Worm (Caenorhabditis elegans) whole organism, L4 larva: Measurements from ENCODE around the gene irg-4.

Experiments used
- F37D6.2 ChIP-seq: sonication (generic microtip); optimal IDR thresholded peaks from 2 replicates; lab custom pipeline; 2016; ENCODE audit warnings: mild to moderate bottlenecking, missing genetic modification characterization, missing compliant biosample characterization
- R02D3.7 ChIP-seq: fragments of 150-350 bp; sonication (generic microtip); optimal IDR thresholded peaks from 3 replicates; lab custom pipeline; 2014; ENCODE audit warnings: missing biosample characterization, missing genetic modification characterization
- T26A8.4 ChIP-seq: fragments of 200-800 bp; sonication (Bioruptor generic); IDR thresholded peaks from 2 replicates; pipeline ENCODE4 v1.3.6; 2022; ENCODE audit warnings: missing genetic modification characterization, missing compliant biosample characterization
- aha-1 ChIP-seq: fragments of 150-350 bp; peaks from one replicate; lab custom pipeline; 2014; ENCODE audit warnings: missing biosample characterization, missing genetic modification characterization
- ama-1 ChIP-seq: fragments of 150-350 bp; optimal IDR thresholded peaks from 2 replicates; lab custom pipeline; 2014; ENCODE audit warnings: inconsistent platforms, mixed read lengths
- ceh-62 ChIP-seq: sonication (generic microtip); optimal IDR thresholded peaks from 2 replicates; lab custom pipeline; 2017; ENCODE audit warnings: missing biosample characterization, missing genetic modification characterization
- ces-1 ChIP-seq: fragments of 150-350 bp; sonication (generic microtip); optimal IDR thresholded peaks from 4 replicates; lab custom pipeline; 2014; ENCODE audit warnings: missing biosample characterization, missing genetic modification reagents, missing genetic modification characterization
- daf-12 ChIP-seq: fragments of 150-350 bp; optimal IDR thresholded peaks from 2 replicates; lab custom pipeline; 2014; ENCODE audit warnings: missing biosample characterization, missing genetic modification reagents, missing genetic modification characterization
- dmd-6 ChIP-seq: fragments of 200-800 bp; sonication (Bioruptor generic); IDR thresholded peaks from 2 replicates; pipeline ENCODE4 v1.3.6; 2022; ENCODE audit warnings: missing genetic modification reagents, missing genetic modification characterization, missing compliant biosample characterization
- dmd-8 ChIP-seq: fragments of 200-800 bp; sonication (Bioruptor generic); IDR thresholded peaks from 2 replicates; pipeline ENCODE4 v1.3.6; 2022; ENCODE audit warnings: missing genetic modification characterization, missing compliant biosample characterization
- duxl-1 ChIP-seq: sonication (generic microtip); optimal IDR thresholded peaks from 2 replicates; lab custom pipeline; 2016; ENCODE audit warnings: mild to moderate bottlenecking, missing genetic modification characterization, moderate library complexity, missing compliant biosample characterization; ENCODE audit not compliant: poor library complexity
- egl-43 ChIP-seq: fragments of 200-800 bp; sonication (Bioruptor generic); IDR thresholded peaks from 2 replicates; pipeline ENCODE4 v1.3.6; 2022; ENCODE audit warnings: missing genetic modification reagents, missing genetic modification characterization, missing compliant biosample characterization
- fkh-10 ChIP-seq: fragments of 150-350 bp; optimal IDR thresholded peaks from 2 replicates; lab custom pipeline; 2014; ENCODE audit warnings: missing biosample characterization, missing genetic modification reagents, missing genetic modification characterization
- fos-1 ChIP-seq: fragments of 150-350 bp; optimal IDR thresholded peaks from 2 replicates; lab custom pipeline; 2014; ENCODE audit warnings: missing biosample characterization, missing genetic modification characterization
- hif-1 ChIP-seq, 2 experiments: sonication (generic microtip); optimal IDR thresholded peaks; 2 replicates each; lab custom pipeline; 2016 to 2017; ENCODE audit warnings: missing compliant biosample characterization in 2 of 2, missing genetic modification characterization in 2 of 2, missing genetic modification reagents in 2 of 2, missing genotype in 2 of 2, mild to moderate bottlenecking in 1 of 2
- hlh-11 ChIP-seq: fragments of 200-800 bp; sonication (Bioruptor generic); optimal IDR thresholded peaks from 2 replicates; lab custom pipeline; 2018; ENCODE audit warnings: mild to moderate bottlenecking, missing genetic modification characterization, missing compliant biosample characterization
- hlh-30 ChIP-seq: sonication (generic microtip); optimal IDR thresholded peaks from 2 replicates; lab custom pipeline; 2017; ENCODE audit warnings: antibody characterized with exemption, mild to moderate bottlenecking, missing genetic modification characterization, missing compliant biosample characterization; ENCODE audit not compliant: insufficient read depth
- hmg-1.1 ChIP-seq: fragments of 200-800 bp; sonication (Bioruptor generic); IDR thresholded peaks from 2 replicates; pipeline ENCODE4 v1.3.6; 2022; ENCODE audit warnings: missing genetic modification reagents, missing genetic modification characterization, missing compliant biosample characterization
- lin-13 ChIP-seq: fragments of 150-350 bp; optimal IDR thresholded peaks from 2 replicates; lab custom pipeline; 2014; ENCODE audit warnings: missing biosample characterization, missing genetic modification reagents, missing genetic modification characterization
- lin-38 ChIP-seq: fragments of 200-800 bp; sonication (Bioruptor generic); IDR thresholded peaks from 2 replicates; pipeline ENCODE4 v1.3.6; 2022; ENCODE audit warnings: missing genetic modification reagents, missing genetic modification characterization, missing compliant biosample characterization
- lir-3 ChIP-seq: sonication (generic microtip); optimal IDR thresholded peaks from 2 replicates; lab custom pipeline; 2016; ENCODE audit warnings: mild to moderate bottlenecking, missing genetic modification characterization, missing compliant biosample characterization
- mdt-29 ChIP-seq: fragments of 200-800 bp; sonication (Bioruptor generic); IDR thresholded peaks from 2 replicates; pipeline ENCODE4 v1.3.6; 2022; ENCODE audit warnings: missing genetic modification reagents, missing genetic modification characterization, missing compliant biosample characterization
- mes-2 ChIP-seq: sonication (generic microtip); optimal IDR thresholded peaks from 2 replicates; lab custom pipeline; 2016; ENCODE audit warnings: missing genotype, mild to moderate bottlenecking, missing genetic modification characterization, missing compliant biosample characterization; ENCODE audit not compliant: poor library complexity, severe bottlenecking
- mxl-3 ChIP-seq: fragments of 200-800 bp; sonication (Bioruptor generic); optimal IDR thresholded peaks from 2 replicates; lab custom pipeline; 2018; ENCODE audit warnings: mild to moderate bottlenecking, missing genetic modification characterization, missing compliant biosample characterization
- nhr-237 ChIP-seq: sonication (generic microtip); optimal IDR thresholded peaks from 2 replicates; lab custom pipeline; 2017; ENCODE audit warnings: missing biosample characterization, missing genetic modification characterization
- nhr-25 ChIP-seq: sonication (generic microtip); optimal IDR thresholded peaks from 2 replicates; lab custom pipeline; 2017; ENCODE audit warnings: missing genetic modification characterization, mild to moderate bottlenecking, missing compliant biosample characterization, antibody characterized with exemption, moderate library complexity, borderline replicate concordance; ENCODE audit not compliant: insufficient read depth
- nhr-28 ChIP-seq: fragments of 150-350 bp; optimal IDR thresholded peaks from 2 replicates; lab custom pipeline; 2014; ENCODE audit warnings: missing biosample characterization, missing genetic modification characterization
- nhr-41 ChIP-seq: fragments of 200-800 bp; sonication (Bioruptor generic); IDR thresholded peaks from 2 replicates; pipeline ENCODE4 v1.3.6; 2022; ENCODE audit warnings: missing genetic modification reagents, missing genetic modification characterization, missing compliant biosample characterization
- nhr-48 ChIP-seq: sonication (generic microtip); optimal IDR thresholded peaks from 2 replicates; lab custom pipeline; 2016; ENCODE audit warnings: mild to moderate bottlenecking, missing genetic modification characterization, missing compliant biosample characterization
- nhr-76 ChIP-seq: fragments of 150-350 bp; optimal IDR thresholded peaks from 2 replicates; lab custom pipeline; 2014; ENCODE audit warnings: missing biosample characterization, missing genetic modification characterization
- pha-4 ChIP-seq, 2 experiments: fragments of 150-350 bp in 1 of 2; fragments of 200-800 bp in 1 of 2; sonication (Bioruptor generic) in 1 of 2; IDR thresholded peaks in 1 of 2; optimal IDR thresholded peaks in 1 of 2; 2 replicates each; pipeline versions ENCODE4 v1.3.6 to Lab custom; 2014 to 2022; ENCODE audit warnings: missing genetic modification characterization in 2 of 2, missing genetic modification reagents in 2 of 2, missing biosample characterization in 1 of 2, missing compliant biosample characterization in 1 of 2
- rbr-2 ChIP-seq: sonication (generic microtip); optimal IDR thresholded peaks from 2 replicates; lab custom pipeline; 2016; ENCODE audit warnings: missing genotype, missing genetic modification characterization, missing compliant biosample characterization
- saeg-2 ChIP-seq: fragments of 200-800 bp; sonication (Bioruptor generic); IDR thresholded peaks from 2 replicates; pipeline ENCODE4 v1.3.6; 2022; ENCODE audit warnings: missing genetic modification reagents, missing genetic modification characterization, missing compliant biosample characterization
- set-16 ChIP-seq: fragments of 200-800 bp; sonication (Bioruptor generic); IDR thresholded peaks from 2 replicates; pipeline ENCODE4 v1.3.6; 2022; ENCODE audit warnings: missing genetic modification reagents, missing genetic modification characterization, missing compliant biosample characterization
- snpc-4 ChIP-seq: fragments of 150-350 bp; optimal IDR thresholded peaks from 2 replicates; lab custom pipeline; 2014; ENCODE audit warnings: missing biosample characterization, missing genetic modification characterization
- unc-62 ChIP-seq, 3 experiments: fragments of 150-350 bp in 1 of 3; sonication (generic microtip); optimal IDR thresholded peaks in 2 of 3; peaks in 1 of 3; 1 replicate in 1 of 3; 2 replicates in 2 of 3; lab custom pipeline; 2014 to 2017; ENCODE audit warnings: missing biosample characterization in 3 of 3, missing genetic modification characterization in 3 of 3, missing genetic modification reagents in 3 of 3, missing genotype in 1 of 3
- vab-7 ChIP-seq: fragments of 200-800 bp; sonication (Bioruptor generic); IDR thresholded peaks from 2 replicates; pipeline ENCODE4 v1.3.6; 2022; ENCODE audit warnings: missing genetic modification reagents, missing genetic modification characterization, missing compliant biosample characterization
- zfp-2 ChIP-seq: sonication (generic microtip); optimal IDR thresholded peaks from 2 replicates; lab custom pipeline; 2016; ENCODE audit warnings: mild to moderate bottlenecking, missing genetic modification characterization, missing compliant biosample characterization
- zip-11 ChIP-seq: fragments of 200-800 bp; sonication (Bioruptor generic); IDR thresholded peaks from 2 replicates; pipeline ENCODE4 v1.3.6; 2022; ENCODE audit warnings: missing genetic modification characterization, missing compliant biosample characterization
- zip-2 ChIP-seq: fragments of 150-350 bp; optimal IDR thresholded peaks from 2 replicates; lab custom pipeline; 2014; ENCODE audit warnings: missing biosample characterization, missing genetic modification characterization
- ztf-11 ChIP-seq: fragments of 150-350 bp; optimal IDR thresholded peaks from 2 replicates; lab custom pipeline; 2014; ENCODE audit warnings: missing biosample characterization, missing genetic modification characterization

irg-4 gene

DNA sequence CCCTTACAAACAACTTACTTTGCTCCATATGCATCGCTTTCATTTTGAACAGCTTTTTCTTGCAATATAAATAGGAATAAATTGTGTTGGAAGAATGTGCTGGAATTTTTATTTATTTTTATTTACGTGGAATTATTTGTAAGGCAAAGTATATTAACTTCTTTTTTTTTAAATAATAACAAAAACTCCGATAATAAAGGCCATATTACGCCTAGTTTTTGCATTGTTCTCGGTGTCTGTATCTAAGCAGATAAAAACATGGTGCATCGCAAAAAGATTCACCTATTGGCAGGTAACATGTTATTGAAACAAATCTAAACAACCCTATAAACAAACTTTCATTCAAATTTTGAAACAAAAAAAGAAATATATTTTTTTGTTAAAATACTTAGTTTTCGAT lies 27.7 kb downstream of the irg-4 start, which contains the start of gene C25G4.8:
TSS of gene C25G4.8 (minus strand) at position 101 of the 400 bp plus-strand sequence.
- TF ChIP-seq F37D6.2 (tag; lab: Kevin White, UChicago) (no peak), lin-38 (GFP tag; lab: Robert Waterston, UW) (no peak), zip-2 (tag; lab: Kevin White, UChicago) (no peak), snpc-4 (tag; lab: Kevin White, UChicago) (no peak), fos-1 (tag; lab: Kevin White, UChicago) (no peak), pha-4 (GFP tag; IDR thresholded peaks at IDR 0.05; lab: Robert Waterston, UW) (no peak), pha-4 (tag; optimal IDR thresholded peaks at IDR 0.05; lab: Kevin White, UChicago) (no peak), nhr-48 (tag; lab: Kevin White, UChicago) (no peak), T26A8.4 (no peak), nhr-41 (GFP tag; lab: Robert Waterston, UW) (no peak), saeg-2 (GFP tag; lab: Robert Waterston, UW) (no peak)

DNA sequence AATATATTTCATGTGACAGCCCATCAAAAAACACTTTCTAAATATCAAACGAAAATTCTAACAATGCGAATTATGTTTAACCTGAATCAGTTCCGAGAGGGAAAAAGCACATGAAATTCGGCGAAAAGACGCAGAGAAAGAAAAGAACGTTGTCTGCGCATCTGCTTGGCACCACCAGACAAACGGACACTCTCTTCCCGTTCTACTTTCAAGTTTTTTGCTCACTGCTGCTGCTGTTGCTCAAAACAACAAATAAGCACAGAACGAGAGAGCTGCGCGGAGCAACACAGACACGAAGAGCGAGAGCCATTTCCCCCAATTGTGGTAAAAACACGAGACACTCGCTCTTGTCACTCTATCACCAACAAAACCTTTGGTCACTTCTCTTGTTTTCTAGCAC lies 29.2 kb downstream of the irg-4 start:
- peak; percentile 33 for TF ChIP-seq mes-2 (tag; lab: Kevin White, UChicago)
- 0 out of 2 replicates have a peak, but pooled peaks have one; percentile 29 for TF ChIP-seq egl-43 (GFP tag; lab: Robert Waterston, UW)
- TF ChIP-seq lir-3 (tag; lab: Kevin White, UChicago): no peak
- no peak for TF ChIP-seq aha-1 (tag; lab: Kevin White, UChicago)
- peak; percentile 12 for TF ChIP-seq hlh-11 (tag; lab: Kevin White, UChicago)
- no peak for TF ChIP-seq mdt-29 (GFP tag; lab: Robert Waterston, UW)
- TF ChIP-seq duxl-1 (tag; lab: Kevin White, UChicago): no peak
- TF ChIP-seq hmg-1.1 (GFP tag; lab: Robert Waterston, UW): peak; percentile 48; the same call in 1 of the 2 replicates
- TF ChIP-seq hlh-30 (tag; lab: Kevin White, UChicago): peak; percentile 57
- TF ChIP-seq fkh-10 (GFP tag; lab: Kevin White, UChicago): peak; percentile 47
- peak in 1 of 2 experiments; percentile 63 for TF ChIP-seq unc-62 (GFP tag; optimal IDR thresholded peaks at IDR 0.05 in 1 of 2; lab: Kevin White, UChicago)
- TF ChIP-seq unc-62 (tag; optimal IDR thresholded peaks at IDR 0.05; lab: Kevin White, UChicago): no peak
- no peak for TF ChIP-seq nhr-76 (tag; lab: Kevin White, UChicago)

DNA sequence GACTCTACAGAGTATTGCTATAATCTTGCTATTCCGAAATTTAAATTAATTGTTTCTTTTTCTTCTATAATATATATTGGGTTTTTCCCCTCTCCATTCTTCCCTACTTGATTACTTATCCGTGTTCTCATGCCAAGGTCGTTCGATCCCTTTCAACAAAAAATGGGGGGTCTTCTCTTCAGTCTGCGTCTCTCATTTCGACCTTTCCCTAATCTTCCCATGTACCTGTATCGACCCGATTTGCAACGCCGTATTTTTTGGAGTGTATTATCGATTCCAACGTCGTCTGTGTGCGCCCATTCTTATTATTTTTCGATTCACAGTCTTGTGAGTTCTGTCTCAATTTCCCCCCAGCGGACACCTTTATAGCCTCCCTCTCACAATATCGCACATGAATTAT lies 32.1 kb downstream of the irg-4 start:
- TF ChIP-seq vab-7 (GFP tag; lab: Robert Waterston, UW) (no peak), rbr-2 (tag; lab: Kevin White, UChicago) (no peak), daf-12 (tag; lab: Kevin White, UChicago) (no peak), set-16 (GFP tag; lab: Robert Waterston, UW) (no peak), ztf-11 (no peak), zfp-2 (tag; lab: Kevin White, UChicago) (no peak), dmd-8 (GFP tag; lab: Robert Waterston, UW) (no peak), nhr-25 (peak; percentile 55), nhr-28 (peak; percentile 54)

DNA sequence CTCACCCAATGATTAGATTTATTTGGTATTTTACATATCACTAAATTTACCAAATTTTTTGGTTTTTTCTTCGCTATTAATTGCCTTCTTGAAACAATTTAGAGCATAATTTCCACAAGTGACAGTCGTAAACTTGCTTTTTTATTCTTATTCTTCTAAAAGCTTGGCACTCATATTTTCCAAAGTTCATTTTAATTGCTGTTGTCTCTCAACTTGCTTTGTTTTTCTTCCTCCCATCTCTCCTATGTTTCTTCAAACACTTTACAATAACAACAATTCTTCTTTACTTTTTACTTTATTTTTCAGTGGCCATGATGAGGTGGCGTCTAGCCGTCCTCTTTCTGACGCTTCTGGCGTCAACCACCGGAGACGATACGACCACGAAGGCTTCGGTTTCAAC lies 32.7 kb downstream of the irg-4 start, which contains the start of gene igdb-2:
TSS of gene igdb-2 (plus strand) at position 301 of the 400 bp plus-strand sequence.
- TF ChIP-seq ces-1 (GFP tag; lab: Kevin White, UChicago): no peak
- no peak for TF ChIP-seq mdt-29 (GFP tag; lab: Robert Waterston, UW)
- no peak for TF ChIP-seq R02D3.7 (tag; lab: Kevin White, UChicago)
- TF ChIP-seq zip-11 (GFP tag; lab: Robert Waterston, UW): no peak
- no peak for TF ChIP-seq lin-13 (GFP tag; lab: Kevin White, UChicago)
- no peak for TF ChIP-seq ama-1 (lab: Kevin White, UChicago)
- no peak for TF ChIP-seq hif-1 (tag; optimal IDR thresholded peaks at IDR 0.05; lab: Kevin White, UChicago)
- no peak for TF ChIP-seq fkh-10 (GFP tag; lab: Kevin White, UChicago)
- no peak for TF ChIP-seq mxl-3 (GFP tag; lab: Kevin White, UChicago)
- no peak for TF ChIP-seq ceh-62 (tag; lab: Kevin White, UChicago)
- no peak for TF ChIP-seq nhr-237
- TF ChIP-seq set-16 (GFP tag; lab: Robert Waterston, UW): no peak
- no peak for TF ChIP-seq dmd-6 (GFP tag; lab: Robert Waterston, UW)
